Worm (Caenorhabditis elegans) whole organism, mixed stage, embryonic: ENCODE data around the gene K09A11.1.

ENCODE experiments used
- M03D4.4 ChIP-seq: sonication (generic microtip); optimal IDR thresholded peaks from 2 replicates; lab custom pipeline; 2017; ENCODE audit warnings: mild to moderate bottlenecking, missing genetic modification characterization, missing compliant biosample characterization
- bed-3 ChIP-seq: fragments of 200-800 bp; sonication (Bioruptor generic); optimal IDR thresholded peaks from 3 replicates; lab custom pipeline; 2018; ENCODE audit warnings: mild to moderate bottlenecking, missing genetic modification characterization, moderate library complexity, missing compliant biosample characterization
- blmp-1 ChIP-seq: fragments of 150-350 bp; optimal IDR thresholded peaks from 2 replicates; lab custom pipeline; 2014; ENCODE audit warnings: missing biosample characterization, missing genetic modification characterization
- ceh-39 ChIP-seq: fragments of 150-350 bp; optimal IDR thresholded peaks from 2 replicates; lab custom pipeline; 2014; ENCODE audit warnings: missing biosample characterization, missing genetic modification characterization
- ceh-43 ChIP-seq: fragments of 200-800 bp; sonication (Bioruptor generic); optimal IDR thresholded peaks from 2 replicates; lab custom pipeline; 2018; ENCODE audit warnings: mild to moderate bottlenecking, missing genetic modification characterization, moderate library complexity, missing compliant biosample characterization
- ceh-83 ChIP-seq: fragments of 200-800 bp; sonication (Bioruptor generic); optimal IDR thresholded peaks from 2 replicates; lab custom pipeline; 2018; ENCODE audit warnings: mild to moderate bottlenecking, missing genetic modification characterization, missing compliant biosample characterization
- ces-1 ChIP-seq: fragments of 150-350 bp; optimal IDR thresholded peaks from 2 replicates; lab custom pipeline; 2014; ENCODE audit warnings: missing biosample characterization, missing genetic modification reagents, missing genetic modification characterization
- cnd-1 ChIP-seq: fragments of 200-800 bp; sonication (Bioruptor generic); optimal IDR thresholded peaks from 2 replicates; lab custom pipeline; 2018; ENCODE audit warnings: mild to moderate bottlenecking, missing genetic modification characterization, missing compliant biosample characterization
- drap-1 ChIP-seq: fragments of 200-800 bp; sonication (Bioruptor generic); optimal IDR thresholded peaks from 3 replicates; lab custom pipeline; 2018; ENCODE audit warnings: mild to moderate bottlenecking, missing genetic modification characterization, missing compliant biosample characterization
- elt-1 ChIP-seq: sonication (generic microtip); optimal IDR thresholded peaks from 2 replicates; lab custom pipeline; 2017; ENCODE audit warnings: missing genetic modification characterization, mild to moderate bottlenecking, missing compliant biosample characterization, antibody characterized with exemption, moderate library complexity, borderline replicate concordance; ENCODE audit not compliant: insufficient read depth
- elt-3 ChIP-seq: fragments of 150-350 bp; optimal IDR thresholded peaks from 2 replicates; lab custom pipeline; 2014; ENCODE audit warnings: missing biosample characterization, missing genetic modification characterization
- flh-1 ChIP-seq: fragments of 200-800 bp; sonication (Bioruptor generic); optimal IDR thresholded peaks from 2 replicates; lab custom pipeline; 2018; ENCODE audit warnings: mild to moderate bottlenecking, missing genetic modification characterization, moderate library complexity, missing compliant biosample characterization
- ham-2 ChIP-seq: fragments of 200-800 bp; sonication (Bioruptor generic); optimal IDR thresholded peaks from 2 replicates; lab custom pipeline; 2018; ENCODE audit warnings: mild to moderate bottlenecking, missing genetic modification characterization, missing compliant biosample characterization
- hlh-1 ChIP-seq: fragments of 150-350 bp; optimal IDR thresholded peaks from 2 replicates; lab custom pipeline; 2014; ENCODE audit warnings: missing biosample characterization, missing genetic modification reagents, missing genetic modification characterization
- lin-13 ChIP-seq: fragments of 150-350 bp; optimal IDR thresholded peaks from 2 replicates; lab custom pipeline; 2014; ENCODE audit warnings: missing biosample characterization, missing genetic modification characterization
- lin-32 ChIP-seq: fragments of 200-800 bp; sonication (Bioruptor generic); optimal IDR thresholded peaks from 2 replicates; lab custom pipeline; 2018; ENCODE audit warnings: mild to moderate bottlenecking, missing genetic modification characterization, missing compliant biosample characterization
- lsy-2 ChIP-seq: fragments of 150-350 bp; optimal IDR thresholded peaks from 2 replicates; lab custom pipeline; 2014; ENCODE audit warnings: missing biosample characterization, missing genetic modification characterization
- mab-5 ChIP-seq: fragments of 150-350 bp; optimal IDR thresholded peaks from 2 replicates; lab custom pipeline; 2014; ENCODE audit warnings: missing biosample characterization, missing genetic modification characterization
- mep-1 ChIP-seq: fragments of 150-350 bp; optimal IDR thresholded peaks from 2 replicates; lab custom pipeline; 2017; ENCODE audit warnings: missing biosample characterization, missing genetic modification reagents, missing genetic modification characterization, inconsistent platforms
- mls-2 ChIP-seq: sonication (generic microtip); optimal IDR thresholded peaks from 2 replicates; lab custom pipeline; 2016; ENCODE audit warnings: mild to moderate bottlenecking, missing genetic modification characterization, moderate library complexity, missing compliant biosample characterization
- nhr-12 ChIP-seq: fragments of 150-350 bp; optimal IDR thresholded peaks from 2 replicates; lab custom pipeline; 2014; ENCODE audit warnings: missing biosample characterization, missing genetic modification characterization
- nhr-2 ChIP-seq: fragments of 150-350 bp; optimal IDR thresholded peaks from 2 replicates; lab custom pipeline; 2014; ENCODE audit warnings: missing biosample characterization, missing genetic modification characterization
- nhr-237 ChIP-seq: fragments of 150-350 bp; optimal IDR thresholded peaks from 2 replicates; lab custom pipeline; 2014; ENCODE audit warnings: missing biosample characterization, missing genetic modification characterization
- nhr-28 ChIP-seq: fragments of 150-350 bp; optimal IDR thresholded peaks from 2 replicates; lab custom pipeline; 2014; ENCODE audit warnings: missing biosample characterization, missing genetic modification characterization
- nhr-76 ChIP-seq: sonication (generic microtip); optimal IDR thresholded peaks from 2 replicates; lab custom pipeline; 2017; ENCODE audit warnings: missing biosample characterization, missing genetic modification characterization
- pha-4 ChIP-seq: fragments of 150-350 bp; optimal IDR thresholded peaks from 2 replicates; lab custom pipeline; 2018; ENCODE audit warnings: missing biosample characterization, missing genetic modification reagents, missing genetic modification characterization
- sem-2 ChIP-seq: fragments of 200-800 bp; sonication (Bioruptor generic); optimal IDR thresholded peaks from 2 replicates; lab custom pipeline; 2018; ENCODE audit warnings: mild to moderate bottlenecking, missing genetic modification characterization, missing compliant biosample characterization
- snpc-4 ChIP-seq: fragments of 150-350 bp; optimal IDR thresholded peaks from 2 replicates; lab custom pipeline; 2014; ENCODE audit warnings: missing biosample characterization, missing genetic modification characterization
- sptf-1 ChIP-seq: sonication (generic microtip); optimal IDR thresholded peaks from 2 replicates; lab custom pipeline; 2017; ENCODE audit warnings: mild to moderate bottlenecking, missing genetic modification characterization, moderate library complexity, missing compliant biosample characterization
- tbx-8 ChIP-seq: fragments of 200-800 bp; sonication (Bioruptor generic); optimal IDR thresholded peaks from 2 replicates; lab custom pipeline; 2018; ENCODE audit warnings: mild to moderate bottlenecking, missing genetic modification characterization, moderate library complexity, missing compliant biosample characterization
- unc-120 ChIP-seq: sonication (generic microtip); optimal IDR thresholded peaks from 2 replicates; lab custom pipeline; 2017; ENCODE audit warnings: missing genetic modification characterization, missing compliant biosample characterization; ENCODE audit not compliant: poor library complexity, severe bottlenecking
- unc-39 ChIP-seq: fragments of 150-350 bp; optimal IDR thresholded peaks from 2 replicates; lab custom pipeline; 2014; ENCODE audit warnings: missing biosample characterization, missing genetic modification characterization
- unc-62 ChIP-seq: fragments of 150-350 bp; optimal IDR thresholded peaks from 2 replicates; lab custom pipeline; 2014; ENCODE audit warnings: missing biosample characterization, missing genetic modification reagents, missing genetic modification characterization
- zip-8 ChIP-seq: fragments of 150-350 bp; optimal IDR thresholded peaks from 2 replicates; lab custom pipeline; 2014; ENCODE audit warnings: missing biosample characterization, missing genetic modification characterization
- ztf-11 ChIP-seq: fragments of 150-350 bp; optimal IDR thresholded peaks from 2 replicates; lab custom pipeline; 2014; ENCODE audit warnings: missing biosample characterization, missing genetic modification characterization

The K09A11.1 gene

DNA sequence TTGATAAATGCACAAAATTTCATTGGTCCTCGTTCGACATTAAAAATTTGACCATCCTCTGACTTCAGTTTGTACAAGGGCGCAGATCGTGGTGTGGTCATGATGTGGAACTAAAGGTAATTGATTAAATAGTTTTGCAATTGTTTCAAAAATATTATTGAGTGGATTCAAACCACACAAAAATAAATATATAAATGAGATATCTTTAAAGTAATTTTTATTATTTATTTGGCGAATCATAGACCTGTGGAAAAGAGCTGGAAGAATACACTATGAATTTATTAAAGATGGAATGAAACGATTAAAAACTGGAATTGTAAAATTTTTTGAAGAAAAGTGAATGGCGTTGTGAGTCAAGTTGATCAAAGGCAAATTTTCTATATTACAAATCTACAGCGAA is 38.9 kb upstream of the K09A11.1 start, which contains the start of gene skr-20:
Gene skr-20 (minus strand): TSS at position 101 of the 400 bp plus-strand sequence.
- TF ChIP-seq ceh-39 (tag; lab: Kevin White, UChicago) (no peak), sem-2 (GFP tag; lab: Kevin White, UChicago) (no peak), unc-39 (tag; lab: Kevin White, UChicago) (no peak), nhr-76 (no peak), blmp-1 (no peak)

DNA sequence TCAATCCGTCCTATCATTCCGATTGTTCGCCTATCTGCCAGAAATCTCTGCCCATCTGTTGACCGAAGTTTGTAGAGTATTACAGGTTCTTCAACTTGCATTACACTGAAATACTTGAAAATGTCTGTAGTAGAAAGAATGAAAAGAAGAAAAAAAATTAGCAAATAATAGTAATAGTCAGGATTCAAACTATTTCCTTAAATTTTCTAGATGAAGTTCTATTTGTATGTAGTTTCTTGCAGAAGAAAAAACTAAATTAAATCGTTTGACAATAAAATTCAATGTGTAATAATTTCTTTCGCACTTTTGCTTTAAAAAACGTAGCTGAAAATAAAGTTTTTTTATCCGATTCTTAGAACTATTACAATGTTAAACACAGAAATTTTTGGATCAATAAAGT is 37.7 kb upstream of the K09A11.1 start, which contains the start of gene skr-19:
Gene skr-19 (minus strand): TSS at position 101 of the 400 bp plus-strand sequence.
- TF ChIP-seq cnd-1 (tag; lab: Kevin White, UChicago) (no peak), sem-2 (GFP tag; lab: Kevin White, UChicago) (no peak), tbx-8 (no peak), bed-3 (GFP tag; lab: Kevin White, UChicago) (no peak), pha-4 (tag; lab: Kevin White, UChicago) (no peak), snpc-4 (tag; lab: Kevin White, UChicago) (no peak), ceh-43 (GFP tag; lab: Kevin White, UChicago) (no peak), blmp-1 (no peak), M03D4.4 (tag; lab: Kevin White, UChicago) (no peak), lin-13 (tag; lab: Kevin White, UChicago) (no peak), ceh-39 (tag; lab: Kevin White, UChicago) (no peak), nhr-12 (tag; lab: Kevin White, UChicago) (no peak), mls-2 (tag; lab: Kevin White, UChicago) (no peak), sptf-1 (no peak), ceh-83 (no peak)

DNA sequence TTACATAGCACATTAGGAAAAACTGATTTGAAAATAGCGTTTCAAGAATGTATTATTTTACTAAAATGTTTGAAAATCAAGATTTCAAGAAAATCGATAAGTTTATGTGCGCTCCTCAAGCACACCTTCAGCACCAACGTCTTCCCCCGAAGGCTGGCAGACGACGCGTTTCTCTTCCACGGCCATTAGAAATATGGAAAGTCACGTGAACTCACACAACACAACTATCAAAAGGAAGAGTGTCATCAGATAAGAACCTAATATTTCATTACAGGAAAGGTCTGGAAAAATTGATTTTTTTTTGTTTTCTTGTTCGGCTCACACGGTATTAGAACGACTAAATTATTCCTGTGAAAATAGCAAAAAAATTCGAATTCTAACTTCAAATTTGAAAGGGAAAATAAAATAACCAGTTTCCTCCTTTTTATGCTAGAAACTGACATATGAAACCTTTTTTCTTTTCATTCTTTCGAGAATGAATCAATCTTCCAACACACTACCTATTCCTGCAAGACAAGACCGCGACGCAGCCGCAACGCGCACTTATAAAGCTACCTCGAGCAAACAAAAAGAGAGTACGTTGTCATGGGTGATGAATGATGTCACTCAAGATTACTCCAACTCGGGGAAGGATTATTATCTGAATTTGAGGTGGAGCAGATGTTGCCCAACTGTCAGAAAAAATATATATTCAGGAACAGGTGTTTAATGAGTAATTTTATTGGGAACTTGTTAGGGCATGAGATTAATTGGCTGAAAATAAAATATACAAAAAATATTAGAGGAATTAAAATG is 37.0 kb upstream of the K09A11.1 start:
- TF ChIP-seq mep-1 (peak; percentile 2), ceh-83 (no peak), flh-1 (no peak), lin-32 (GFP tag; lab: Kevin White, UChicago) (peak; percentile 55), mab-5 (tag; lab: Kevin White, UChicago) (no peak), drap-1 (GFP tag; lab: Kevin White, UChicago) (no peak), lin-13 (tag; lab: Kevin White, UChicago) (no peak), pha-4 (tag; lab: Kevin White, UChicago) (no peak), elt-3 (tag; lab: Kevin White, UChicago) (no peak), cnd-1 (tag; lab: Kevin White, UChicago) (peak; percentile 29), nhr-28 (tag; lab: Kevin White, UChicago) (no peak), unc-62 (GFP tag; lab: Kevin White, UChicago) (peak; percentile 64), ces-1 (GFP tag; lab: Kevin White, UChicago) (no peak), unc-120 (tag; lab: Kevin White, UChicago) (no peak), nhr-12 (tag; lab: Kevin White, UChicago) (no peak), bed-3 (GFP tag; lab: Kevin White, UChicago) (no peak), blmp-1 (no peak), nhr-76 (no peak), sptf-1 (no peak), hlh-1 (no peak), ham-2 (no peak)

DNA sequence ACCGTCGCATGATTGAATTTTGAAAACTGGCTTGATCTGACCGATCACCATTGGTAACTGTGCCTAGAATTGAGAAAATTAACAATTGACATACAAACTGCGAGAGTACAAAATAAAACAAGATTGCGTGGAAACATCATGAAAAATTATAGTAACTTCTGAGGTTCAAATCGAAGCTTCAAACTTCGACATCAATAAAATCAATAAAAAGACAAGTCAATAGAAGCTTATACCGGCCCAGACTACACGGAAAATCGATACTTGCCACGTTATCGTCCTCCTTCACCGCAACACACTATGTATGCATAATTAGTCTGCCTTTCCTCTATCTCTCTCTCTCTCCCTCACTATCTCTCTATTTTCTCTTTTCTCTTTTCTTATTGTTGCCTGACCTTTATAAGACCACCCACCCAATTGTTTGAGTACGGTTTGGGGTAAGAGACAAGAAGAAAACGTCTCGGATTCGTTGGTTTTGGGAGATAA is 35.6 kb upstream of the K09A11.1 start, which contains the start of gene skr-21:
Gene skr-21 (minus strand): TSS at position 51 of the 483 bp plus-strand sequence.
- TF ChIP-seq lin-32 (GFP tag; lab: Kevin White, UChicago): no peak
- no peak for TF ChIP-seq unc-62 (GFP tag; lab: Kevin White, UChicago)
- no peak for TF ChIP-seq nhr-76
- no peak for TF ChIP-seq flh-1
- peak; percentile 39 for TF ChIP-seq ces-1 (GFP tag; lab: Kevin White, UChicago)
- peak; percentile 48 for TF ChIP-seq sptf-1
- TF ChIP-seq nhr-237 (tag; lab: Kevin White, UChicago): no peak
- no peak for TF ChIP-seq elt-1 (tag; lab: Kevin White, UChicago)
- TF ChIP-seq ztf-11 (tag; lab: Kevin White, UChicago): no peak
- TF ChIP-seq ceh-83: no peak
- no peak for TF ChIP-seq drap-1 (GFP tag; lab: Kevin White, UChicago)
- TF ChIP-seq tbx-8: no peak
- no peak for TF ChIP-seq snpc-4 (tag; lab: Kevin White, UChicago)
- TF ChIP-seq ceh-43 (GFP tag; lab: Kevin White, UChicago): no peak
- TF ChIP-seq nhr-2 (tag; lab: Kevin White, UChicago): peak; percentile 41
- no peak for TF ChIP-seq M03D4.4 (tag; lab: Kevin White, UChicago)
- TF ChIP-seq nhr-12 (tag; lab: Kevin White, UChicago): no peak
- TF ChIP-seq ham-2: no peak
- TF ChIP-seq cnd-1 (tag; lab: Kevin White, UChicago): no peak
- no peak for TF ChIP-seq lsy-2 (tag; lab: Kevin White, UChicago)
- peak; percentile 26 for TF ChIP-seq unc-120 (tag; lab: Kevin White, UChicago)
- no peak for TF ChIP-seq zip-8
- TF ChIP-seq lin-13 (tag; lab: Kevin White, UChicago): no peak
- TF ChIP-seq sem-2 (GFP tag; lab: Kevin White, UChicago): no peak
- no peak for TF ChIP-seq bed-3 (GFP tag; lab: Kevin White, UChicago)
- no peak for TF ChIP-seq mls-2 (tag; lab: Kevin White, UChicago)
- peak; percentile 51 for TF ChIP-seq ceh-39 (tag; lab: Kevin White, UChicago)
- TF ChIP-seq pha-4 (tag; lab: Kevin White, UChicago): no peak
- TF ChIP-seq nhr-28 (tag; lab: Kevin White, UChicago): no peak
